Fruit fly (Drosophila melanogaster) S2 (cell line): ENCODE data around the gene scyl.

Source experiments
- CG8478 ChIP-seq: fragments of >200 bp; optimal IDR thresholded peaks from 2 replicates; lab custom pipeline; 2018
- CTCF ChIP-seq, 2 experiments: fragments of >200 bp; optimal IDR thresholded peaks; 2 replicates each; lab custom pipeline; 2018

DNA sequence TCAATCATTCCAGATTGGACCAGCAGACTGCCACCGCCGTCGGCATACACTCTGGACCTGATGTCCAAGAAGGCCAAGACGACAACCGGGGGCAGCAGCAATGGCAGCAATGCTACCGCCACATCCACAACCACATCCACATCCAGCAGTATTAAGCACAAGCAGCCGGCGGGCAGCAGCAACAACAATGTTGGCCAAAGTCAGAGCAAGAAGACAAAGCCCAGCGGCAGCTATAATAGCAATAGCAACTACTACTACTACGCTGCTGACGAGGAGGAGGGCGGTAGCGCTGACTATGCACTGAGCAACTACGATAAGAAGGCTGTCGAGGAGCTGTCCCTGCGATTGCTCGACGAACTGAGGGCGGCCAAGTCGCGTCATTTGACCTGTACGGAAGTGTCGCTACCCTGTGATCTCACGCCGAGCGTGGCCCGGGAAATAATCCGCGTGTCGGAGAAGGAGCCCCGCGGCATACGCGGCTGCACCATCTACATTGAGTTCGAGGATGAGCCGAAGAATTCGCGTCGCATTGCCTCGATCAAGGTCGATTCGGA, 1.7 kb downstream of the scyl start:
- TF ChIP-seq CG8478 (lab: Kevin White, UChicago) (no peak), CTCF (optimal IDR thresholded peaks at IDR 0.05; lab: Kevin White, UChicago) (no peak)
